Worm (Caenorhabditis elegans): ENCODE results near the gene srh-104.

srh-104 gene

DNA sequence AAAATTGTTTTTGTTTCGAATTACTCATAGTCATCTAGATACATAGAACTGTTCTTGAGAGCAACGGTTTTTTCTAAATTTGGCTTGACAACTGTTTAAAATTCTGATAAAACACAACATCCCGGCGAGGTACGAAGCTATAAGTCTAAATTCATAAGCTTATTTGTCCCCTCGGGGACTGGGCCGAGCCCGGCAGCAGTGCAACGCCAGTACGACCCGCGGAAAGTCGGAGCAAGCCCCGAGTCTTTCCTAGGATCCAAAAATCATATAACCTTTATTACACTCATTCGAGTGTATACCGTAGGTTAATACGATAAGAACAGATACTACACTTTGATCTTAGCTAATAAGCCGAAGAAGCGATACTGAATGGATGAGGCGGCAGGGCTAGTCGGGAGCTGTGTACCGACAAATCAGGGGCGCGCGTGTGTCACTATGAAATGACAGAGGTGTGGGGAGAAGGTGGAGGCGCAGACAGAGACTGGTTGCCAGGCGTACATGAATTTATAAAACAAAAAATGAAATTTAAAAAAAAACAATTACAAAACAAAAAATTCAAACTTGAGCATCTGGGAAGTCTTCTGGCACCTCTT lies 18.4 kb downstream of the srh-104 start (continued):
- TF ChIP-seq ZK185.1 (tag; optimal IDR thresholded peaks at IDR 0.05; ENCODE audit: poor library complexity, severe bottlenecking) (no peak), lin-40 (tag; optimal IDR thresholded peaks at IDR 0.05) (no peak), lin-54 (GFP tag; optimal IDR thresholded peaks at IDR 0.05) (peak; percentile 16), mxl-1 (tag; optimal IDR thresholded peaks at IDR 0.05) (no peak), ets-4 (GFP tag; optimal IDR thresholded peaks at IDR 0.05) (no peak), egrh-3 (GFP tag; IDR thresholded peaks at IDR 0.05) (0 out of 2 replicates have a peak, but pooled peaks have one; percentile 28), B0336.3 (GFP tag; IDR thresholded peaks at IDR 0.05) (peak; percentile 65), snpc-1.1 (tag; optimal IDR thresholded peaks at IDR 0.05; ENCODE audit: insufficient read depth) (peak; percentile 92), cebp-1 (GFP tag; IDR thresholded peaks at IDR 0.05) (no peak), cebp-1 (tag; optimal IDR thresholded peaks at IDR 0.05) (no peak), nfyb-1 (GFP tag; IDR thresholded peaks at IDR 0.05) (peak; percentile 42; the same call in 1 of the 2 replicates), bed-2 (GFP tag; IDR thresholded peaks at IDR 0.05) (no peak), hsf-1 (GFP tag; IDR thresholded peaks at IDR 0.05) (no peak), nfya-2 (GFP tag; IDR thresholded peaks at IDR 0.05) (no peak), unc-130 (GFP tag; optimal IDR thresholded peaks at IDR 0.05) (peak; percentile 13), akir-1 (GFP tag; optimal IDR thresholded peaks at IDR 0.05) (no peak), ztf-28 (GFP tag; IDR thresholded peaks at IDR 0.05) (no peak), Y56A3A.18 (GFP tag; IDR thresholded peaks at IDR 0.05) (0 out of 2 replicates have a peak, but pooled peaks have one; percentile 40)

DNA sequence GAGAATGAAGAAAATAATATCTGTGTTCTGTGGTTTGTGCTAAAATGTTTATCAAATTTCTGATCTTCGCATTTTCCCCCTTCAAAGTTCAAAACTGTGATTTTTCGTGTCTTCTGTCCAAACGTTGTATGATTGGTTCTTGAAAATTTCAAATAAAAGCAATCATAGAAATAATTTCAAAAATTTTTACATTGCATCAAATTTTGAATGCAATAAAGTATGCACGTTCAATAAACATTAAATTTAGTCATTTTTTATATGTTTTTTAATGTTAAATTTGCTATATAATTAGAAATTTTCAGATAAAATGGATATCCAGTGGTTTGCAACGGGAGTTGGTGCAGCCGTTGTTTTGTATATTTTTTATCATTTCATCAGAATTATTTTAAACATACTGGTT lies 20.0 kb downstream of the srh-104 start, which contains the start of gene stdh-2:
stdh-2 (plus strand) TSS at position 301 of the 400 bp plus-strand sequence.
- TF ChIP-seq somi-1 (GFP tag; optimal IDR thresholded peaks at IDR 0.05) (no peak), ama-1 (optimal IDR thresholded peaks at IDR 0.05) (no peak), ama-1 (GFP tag; optimal IDR thresholded peaks at IDR 0.05) (no peak), let-526 (GFP tag; IDR thresholded peaks at IDR 0.05) (no peak), akir-1 (GFP tag; optimal IDR thresholded peaks at IDR 0.05) (no peak), rpc-1 (optimal IDR thresholded peaks at IDR 0.05) (no peak), rpc-1 (tag; optimal IDR thresholded peaks at IDR 0.05) (no peak), die-1 (tag; optimal IDR thresholded peaks at IDR 0.05) (no peak), ceh-100 (GFP tag; IDR thresholded peaks at IDR 0.05) (no peak), ceh-91 (GFP tag; IDR thresholded peaks at IDR 0.05) (no peak), gei-17 (GFP tag; optimal IDR thresholded peaks at IDR 0.05) (no peak), mes-4 (tag; optimal IDR thresholded peaks at IDR 0.05) (no peak)

DNA sequence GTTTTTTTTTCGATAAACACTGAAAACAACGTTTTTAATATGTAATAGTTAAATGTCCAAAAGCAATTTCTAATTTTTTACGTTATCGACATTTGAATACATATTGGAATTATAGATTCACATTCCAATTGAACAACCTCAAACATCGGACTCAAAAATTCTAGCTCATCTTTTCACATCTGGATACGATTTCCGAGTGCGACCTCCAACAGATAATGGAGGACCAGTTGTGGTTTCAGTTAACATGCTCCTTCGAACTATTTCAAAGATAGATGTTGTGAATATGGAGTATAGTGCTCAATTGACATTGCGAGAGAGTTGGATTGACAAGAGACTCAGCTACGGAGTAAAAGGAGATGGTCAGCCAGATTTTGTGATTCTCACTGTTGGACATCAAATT lies 24.0 kb downstream of the srh-104 start:
- TF ChIP-seq F49E8.2 (tag; optimal IDR thresholded peaks at IDR 0.05; ENCODE audit: insufficient read depth) = no peak
- TF ChIP-seq F55B11.4 (tag; optimal IDR thresholded peaks at IDR 0.05; ENCODE audit: borderline replicate concordance, insufficient read depth) = no peak
- TF ChIP-seq rpc-1 (optimal IDR thresholded peaks at IDR 0.05) = no peak
- no peak for TF ChIP-seq rpc-1 (tag; optimal IDR thresholded peaks at IDR 0.05)
- TF ChIP-seq efl-1 (GFP tag; optimal IDR thresholded peaks at IDR 0.05) = no peak
- no peak for TF ChIP-seq Y53G8AR.9 (GFP tag; conservative IDR thresholded peaks at IDR 0.05)
- TF ChIP-seq attf-5 (GFP tag; optimal IDR thresholded peaks at IDR 0.05) = no peak
- TF ChIP-seq B0019.2 (GFP tag; conservative IDR thresholded peaks at IDR 0.05) = no peak
- no peak for TF ChIP-seq ztf-6 (GFP tag; IDR thresholded peaks at IDR 0.05)
- TF ChIP-seq aptf-3 (GFP tag; IDR thresholded peaks at IDR 0.05) = no peak
- TF ChIP-seq ztf-26 (tag; optimal IDR thresholded peaks at IDR 0.05) = no peak
- no peak for TF ChIP-seq tbp1 (GFP tag; optimal IDR thresholded peaks at IDR 0.05)

All from whole organism, young adult.